In genomic region chrX:8416209-8416608, dm6 we compare ENCODE assay signal across 5 fruit fly cellular contexts.
TF ChIP-seq lines count a peak whose summit lies in the region.

No protein-coding gene starts in this region.

- TF ChIP-seq CTCF in whole organism, embryonic (GFP tag; optimal IDR thresholded peaks at IDR 0.05; lab: Kevin White, UChicago), result no peak

TF ChIP-seq in whole organism, adult, 20 proteins besides CTCF, POLR2A, EP300 and RAD21:
- TF ChIP-seq cnc (optimal IDR thresholded peaks at IDR 0.05; lab: Kevin White, UChicago) (no peak), ovo (GFP tag; optimal IDR thresholded peaks at IDR 0.05; lab: Kevin White, UChicago) (peak; percentile 20), pad (GFP tag; optimal IDR thresholded peaks at IDR 0.05; lab: Kevin White, UChicago) (peak; percentile 68)

TF ChIP-seq in whole organism, embryonic, 481 proteins besides CTCF, POLR2A, EP300 and RAD21:
- TF ChIP-seq CG17385 (GFP tag; optimal IDR thresholded peaks at IDR 0.05; lab: Kevin White, UChicago), result peak; percentile 45
- no peak for TF ChIP-seq Mad (GFP tag; optimal IDR thresholded peaks at IDR 0.05; lab: Kevin White, UChicago)
- TF ChIP-seq zen2 (GFP tag; IDR thresholded peaks at IDR 0.05; lab: Robert Waterston, UW; ENCODE audit: partially characterized antibody), result no peak
- TF ChIP-seq CG10267 (tag; optimal IDR thresholded peaks at IDR 0.05; lab: Kevin White, UChicago), result no peak
- TF ChIP-seq sens (GFP tag; lab: Kevin White, UChicago), result peak; percentile 27
- peak; percentile 78 for TF ChIP-seq pros (GFP tag; optimal IDR thresholded peaks at IDR 0.05; lab: Kevin White, UChicago)
- TF ChIP-seq CG1647 (GFP tag; optimal IDR thresholded peaks at IDR 0.05; lab: Kevin White, UChicago), result no peak
- no peak for TF ChIP-seq CG31365 (tag; optimal IDR thresholded peaks at IDR 0.05; lab: Kevin White, UChicago)
- no peak for TF ChIP-seq CG17912 (GFP tag; optimal IDR thresholded peaks at IDR 0.05; lab: Kevin White, UChicago)
- peak; percentile 39 for TF ChIP-seq D19A (tag; optimal IDR thresholded peaks at IDR 0.05; lab: Kevin White, UChicago)
- no peak for TF ChIP-seq Sry-β (GFP tag; optimal IDR thresholded peaks at IDR 0.05; lab: Kevin White, UChicago)
- TF ChIP-seq zf30C (GFP tag; optimal IDR thresholded peaks at IDR 0.05; lab: Kevin White, UChicago), result peak; percentile 57
- TF ChIP-seq crp (GFP tag; optimal IDR thresholded peaks at IDR 0.05; lab: Kevin White, UChicago), result peak in 1 of 2 experiments; percentile 28
- peak; percentile 13 for TF ChIP-seq Med (GFP tag; lab: Kevin White, UChicago)
- TF ChIP-seq Sry-δ (GFP tag; optimal IDR thresholded peaks at IDR 0.05; lab: Kevin White, UChicago), result no peak
- no peak for TF ChIP-seq CG8388 (GFP tag; optimal IDR thresholded peaks at IDR 0.05; lab: Kevin White, UChicago)
- TF ChIP-seq Rfx (GFP tag; IDR thresholded peaks at IDR 0.05; lab: Robert Waterston, UW), result no peak
- no peak for TF ChIP-seq Trl (optimal IDR thresholded peaks at IDR 0.05; lab: Kevin White, UChicago)
- TF ChIP-seq Trl (GFP tag; optimal IDR thresholded peaks at IDR 0.05; lab: Kevin White, UChicago), result no peak

TF ChIP-seq in whole organism, prepupa, 60 proteins besides CTCF, POLR2A, EP300 and RAD21:
- TF ChIP-seq svp (GFP tag; lab: Kevin White, UChicago), result no peak
- no peak for TF ChIP-seq topi (GFP tag; optimal IDR thresholded peaks at IDR 0.05; lab: Kevin White, UChicago)
- peak; percentile 4 for TF ChIP-seq Met (GFP tag; optimal IDR thresholded peaks at IDR 0.05; lab: Kevin White, UChicago)
- peak; percentile 74 for TF ChIP-seq Eip78C (GFP tag; lab: Kevin White, UChicago)
- TF ChIP-seq CG6792 (GFP tag; optimal IDR thresholded peaks at IDR 0.05; lab: Kevin White, UChicago), result no peak

TF ChIP-seq in whole organism, pupa, 21 proteins besides CTCF, POLR2A, EP300 and RAD21:
- TF ChIP-seq CG13204 (GFP tag; optimal IDR thresholded peaks at IDR 0.05; lab: Kevin White, UChicago) (no peak), Ets98B (GFP tag; IDR thresholded peaks at IDR 0.05; lab: Robert Waterston, UW) (no peak), EcR (GFP tag; optimal IDR thresholded peaks at IDR 0.05; lab: Kevin White, UChicago) (peak; percentile 76), fd96Ca (GFP tag; IDR thresholded peaks at IDR 0.05; lab: Robert Waterston, UW) (no peak)

TF ChIP-seq in whole organism, wandering third instar larva, 38 proteins besides CTCF, POLR2A, EP300 and RAD21:
- TF ChIP-seq sage (GFP tag; optimal IDR thresholded peaks at IDR 0.05; lab: Kevin White, UChicago), result no peak
- TF ChIP-seq psq (GFP tag; optimal IDR thresholded peaks at IDR 0.05; lab: Kevin White, UChicago), result peak; percentile 70
